Worm (Caenorhabditis elegans): ENCODE data around the gene abi-1.
A peak's percentile ranks its signal among the peaks of the same experiment; 100 is the strongest.

Gene abi-1

ce11 chrIII:5665710-5666109 lies 26.8 kb downstream of the abi-1 start:
- TF ChIP-seq zag-1 (tag; optimal IDR thresholded peaks at IDR 0.05) (no peak), nhr-25 (tag; optimal IDR thresholded peaks at IDR 0.05) (no peak), nhr-28 (tag; optimal IDR thresholded peaks at IDR 0.05) (no peak)

- TF ChIP-seq elt-3 (tag; optimal IDR thresholded peaks at IDR 0.05) (no peak), nhr-25 (tag; optimal IDR thresholded peaks at IDR 0.05) (peak; percentile 58), nhr-67 (tag; optimal IDR thresholded peaks at IDR 0.05) (no peak), pha-4 (tag; optimal IDR thresholded peaks at IDR 0.05) (peak; percentile 86)
Measured at ce11 chrIII:5665278-5665677, 27.3 kb downstream of the abi-1 start.

ce11 chrIII:5663933-5664332 lies 28.6 kb downstream of the abi-1 start, which contains the start of gene par-3:
TSS of gene par-3 (plus strand) at chrIII:5664233.
- no peak for TF ChIP-seq tbx-2 (tag; optimal IDR thresholded peaks at IDR 0.05)
- no peak for TF ChIP-seq R02D3.7 (tag; optimal IDR thresholded peaks at IDR 0.05)
- TF ChIP-seq nhr-23 (tag; optimal IDR thresholded peaks at IDR 0.05): no peak
- TF ChIP-seq nhr-67 (tag; optimal IDR thresholded peaks at IDR 0.05): no peak
- TF ChIP-seq ceh-9 (tag; optimal IDR thresholded peaks at IDR 0.05): no peak
- no peak for TF ChIP-seq mdl-1 (tag; optimal IDR thresholded peaks at IDR 0.05)
- TF ChIP-seq fkh-10 (GFP tag; optimal IDR thresholded peaks at IDR 0.05): no peak
- no peak for TF ChIP-seq nhr-11 (tag; optimal IDR thresholded peaks at IDR 0.05)
- no peak for TF ChIP-seq nhr-28 (tag; optimal IDR thresholded peaks at IDR 0.05)
- TF ChIP-seq nhr-43 (tag; optimal IDR thresholded peaks at IDR 0.05; ENCODE audit: poor library complexity, severe bottlenecking): no peak
- no peak for TF ChIP-seq pha-4 (tag; optimal IDR thresholded peaks at IDR 0.05)
- no peak for TF ChIP-seq jun-1 (tag; optimal IDR thresholded peaks at IDR 0.05)
- no peak for TF ChIP-seq fos-1 (tag; optimal IDR thresholded peaks at IDR 0.05)
- TF ChIP-seq skn-1 (tag; optimal IDR thresholded peaks at IDR 0.05): no peak
- TF ChIP-seq unc-62 (GFP tag; optimal IDR thresholded peaks at IDR 0.05): no peak
- no peak for TF ChIP-seq nhr-77 (tag; optimal IDR thresholded peaks at IDR 0.05)
- TF ChIP-seq ceh-28 (tag; optimal IDR thresholded peaks at IDR 0.05): no peak

- no peak for TF ChIP-seq ceh-28 (tag; optimal IDR thresholded peaks at IDR 0.05)
- TF ChIP-seq sea-2 (GFP tag; optimal IDR thresholded peaks at IDR 0.05): no peak
- no peak for TF ChIP-seq nhr-23 (tag; optimal IDR thresholded peaks at IDR 0.05)
- TF ChIP-seq snpc-4 (tag; optimal IDR thresholded peaks at IDR 0.05): no peak
- TF ChIP-seq nhr-76 (tag; optimal IDR thresholded peaks at IDR 0.05): no peak
- no peak for TF ChIP-seq elt-2 (tag; optimal IDR thresholded peaks at IDR 0.05)
- TF ChIP-seq nhr-43 (tag; optimal IDR thresholded peaks at IDR 0.05; ENCODE audit: poor library complexity, severe bottlenecking): no peak
- TF ChIP-seq daf-12 (tag; optimal IDR thresholded peaks at IDR 0.05): no peak
- TF ChIP-seq lin-39 (tag; optimal IDR thresholded peaks at IDR 0.05): no peak
- no peak for TF ChIP-seq unc-39 (tag; optimal IDR thresholded peaks at IDR 0.05)
- no peak for TF ChIP-seq ztf-4 (tag; optimal IDR thresholded peaks at IDR 0.05)
- TF ChIP-seq nhr-12 (tag; optimal IDR thresholded peaks at IDR 0.05): no peak
- TF ChIP-seq pqm-1 (tag; optimal IDR thresholded peaks at IDR 0.05): no peak
- no peak for TF ChIP-seq mdl-1 (tag; optimal IDR thresholded peaks at IDR 0.05)
- no peak for TF ChIP-seq zag-1 (tag; optimal IDR thresholded peaks at IDR 0.05)
- no peak for TF ChIP-seq hmg-11 (tag; optimal IDR thresholded peaks at IDR 0.05)
- no peak for TF ChIP-seq fkh-2 (tag; optimal IDR thresholded peaks at IDR 0.05)
Measured at ce11 chrIII:5663521-5663920, 29.0 kb downstream of the abi-1 start.

- TF ChIP-seq nhr-76 (tag; optimal IDR thresholded peaks at IDR 0.05) (no peak), eor-1 (tag; optimal IDR thresholded peaks at IDR 0.05) (no peak), sea-2 (GFP tag; optimal IDR thresholded peaks at IDR 0.05) (no peak), nhr-237 (tag; optimal IDR thresholded peaks at IDR 0.05) (no peak), unc-62 (GFP tag; optimal IDR thresholded peaks at IDR 0.05) (no peak), ceh-16 (tag; optimal IDR thresholded peaks at IDR 0.05) (no peak), nhr-25 (tag; optimal IDR thresholded peaks at IDR 0.05) (peak; percentile 87), nhr-43 (tag; optimal IDR thresholded peaks at IDR 0.05; ENCODE audit: poor library complexity, severe bottlenecking) (peak; percentile 3), nhr-23 (tag; optimal IDR thresholded peaks at IDR 0.05) (peak; percentile 46), ama-1 (optimal IDR thresholded peaks at IDR 0.05) (no peak)
Measured at ce11 chrIII:5660976-5661375, 31.6 kb downstream of the abi-1 start, which contains the start of gene F54E7.6. TSS of gene F54E7.6 (minus strand) at chrIII:5661085.

All from whole organism, L3 larva.